Worm (Caenorhabditis elegans) whole organism, L4 larva: ENCODE data around the gene str-44.

Experiments used
- F10B5.3 ChIP-seq: sonication (generic microtip); optimal IDR thresholded peaks from 2 replicates; lab custom pipeline; 2016; ENCODE audit warnings: mild to moderate bottlenecking, missing genetic modification characterization, missing compliant biosample characterization
- F49E8.2 ChIP-seq: sonication (generic microtip); optimal IDR thresholded peaks from 2 replicates; lab custom pipeline; 2016; ENCODE audit warnings: missing compliant biosample characterization, mild to moderate bottlenecking, missing genetic modification characterization, borderline replicate concordance
- T20F7.1 ChIP-seq: fragments of 200-800 bp; sonication (Bioruptor generic); optimal IDR thresholded peaks from 2 replicates; lab custom pipeline; 2018; ENCODE audit warnings: mild to moderate bottlenecking, missing genetic modification characterization, missing compliant biosample characterization
- T26A8.4 ChIP-seq: fragments of 200-800 bp; sonication (Bioruptor generic); IDR thresholded peaks from 2 replicates; pipeline ENCODE4 v1.3.6; 2022; ENCODE audit warnings: missing genetic modification characterization, missing compliant biosample characterization
- Y48G9A.11 ChIP-seq: fragments of 200-800 bp; sonication (Bioruptor generic); IDR thresholded peaks from 2 replicates; pipeline ENCODE4 v1.3.6; 2022; ENCODE audit warnings: missing genetic modification reagents, missing genetic modification characterization, missing compliant biosample characterization
- aha-1 ChIP-seq: fragments of 150-350 bp; peaks from one replicate; lab custom pipeline; 2014; ENCODE audit warnings: missing biosample characterization, missing genetic modification characterization
- ceh-28 ChIP-seq: fragments of 150-350 bp; optimal IDR thresholded peaks from 2 replicates; lab custom pipeline; 2014; ENCODE audit warnings: missing biosample characterization, missing genetic modification reagents, missing genetic modification characterization
- ceh-32 ChIP-seq: sonication (generic microtip); optimal IDR thresholded peaks from 2 replicates; lab custom pipeline; 2016; ENCODE audit warnings: mild to moderate bottlenecking, missing genetic modification characterization, missing compliant biosample characterization; ENCODE audit not compliant: poor library complexity
- ceh-62 ChIP-seq: sonication (generic microtip); optimal IDR thresholded peaks from 2 replicates; lab custom pipeline; 2017; ENCODE audit warnings: missing biosample characterization, missing genetic modification characterization
- ceh-82 ChIP-seq: sonication (generic microtip); optimal IDR thresholded peaks from 2 replicates; lab custom pipeline; 2017; ENCODE audit warnings: missing biosample characterization, missing genetic modification characterization
- ctbp-1 ChIP-seq: fragments of 200-800 bp; sonication (Bioruptor generic); IDR thresholded peaks from 2 replicates; pipeline ENCODE4 v1.3.6; 2022; ENCODE audit warnings: missing genetic modification reagents, missing genetic modification characterization, missing compliant biosample characterization
- daf-16 ChIP-seq, 3 experiments: sonication (generic microtip); optimal IDR thresholded peaks; 2 replicates each; lab custom pipeline; 2016 to 2017; ENCODE audit warnings: missing genetic modification characterization in 3 of 3, missing genetic modification reagents in 3 of 3, mild to moderate bottlenecking in 2 of 3, missing compliant biosample characterization in 2 of 3, missing biosample characterization in 1 of 3, moderate library complexity in 1 of 3
- dmd-6 ChIP-seq: fragments of 200-800 bp; sonication (Bioruptor generic); IDR thresholded peaks from 2 replicates; pipeline ENCODE4 v1.3.6; 2022; ENCODE audit warnings: missing genetic modification reagents, missing genetic modification characterization, missing compliant biosample characterization
- dmd-8 ChIP-seq: fragments of 200-800 bp; sonication (Bioruptor generic); IDR thresholded peaks from 2 replicates; pipeline ENCODE4 v1.3.6; 2022; ENCODE audit warnings: missing genetic modification characterization, missing compliant biosample characterization
- dve-1 ChIP-seq: sonication (generic microtip); optimal IDR thresholded peaks from 2 replicates; lab custom pipeline; 2017; ENCODE audit warnings: antibody characterized with exemption, mild to moderate bottlenecking, missing genetic modification characterization, missing compliant biosample characterization; ENCODE audit not compliant: insufficient read depth
- egl-27 ChIP-seq: sonication (generic microtip); optimal IDR thresholded peaks from 3 replicates; lab custom pipeline; 2017; ENCODE audit warnings: missing biosample characterization, missing genetic modification reagents, missing genetic modification characterization
- fkh-10 ChIP-seq: fragments of 150-350 bp; optimal IDR thresholded peaks from 2 replicates; lab custom pipeline; 2014; ENCODE audit warnings: missing biosample characterization, missing genetic modification reagents, missing genetic modification characterization
- hlh-11 ChIP-seq: fragments of 200-800 bp; sonication (Bioruptor generic); optimal IDR thresholded peaks from 2 replicates; lab custom pipeline; 2018; ENCODE audit warnings: mild to moderate bottlenecking, missing genetic modification characterization, missing compliant biosample characterization
- hlh-30 ChIP-seq: sonication (generic microtip); optimal IDR thresholded peaks from 2 replicates; lab custom pipeline; 2017; ENCODE audit warnings: antibody characterized with exemption, mild to moderate bottlenecking, missing genetic modification characterization, missing compliant biosample characterization; ENCODE audit not compliant: insufficient read depth
- lir-3 ChIP-seq: sonication (generic microtip); optimal IDR thresholded peaks from 2 replicates; lab custom pipeline; 2016; ENCODE audit warnings: mild to moderate bottlenecking, missing genetic modification characterization, missing compliant biosample characterization
- mdl-1 ChIP-seq, 2 experiments: fragments of 150-350 bp in 1 of 2; sonication (generic microtip) in 1 of 2; optimal IDR thresholded peaks; 2 replicates each; lab custom pipeline; 2014 to 2017; ENCODE audit warnings: missing biosample characterization in 2 of 2, missing genetic modification characterization in 2 of 2
- mes-2 ChIP-seq: sonication (generic microtip); optimal IDR thresholded peaks from 2 replicates; lab custom pipeline; 2016; ENCODE audit warnings: missing genotype, mild to moderate bottlenecking, missing genetic modification characterization, missing compliant biosample characterization; ENCODE audit not compliant: poor library complexity, severe bottlenecking
- mxl-2 ChIP-seq: fragments of 200-800 bp; sonication (Bioruptor generic); conservative IDR thresholded peaks from 2 replicates; pipeline ENCODE4 v1.3.6; 2022; ENCODE audit warnings: missing genetic modification reagents, missing genetic modification characterization, missing compliant biosample characterization
- mxl-3 ChIP-seq: fragments of 200-800 bp; sonication (Bioruptor generic); optimal IDR thresholded peaks from 2 replicates; lab custom pipeline; 2018; ENCODE audit warnings: mild to moderate bottlenecking, missing genetic modification characterization, missing compliant biosample characterization
- nhr-10 ChIP-seq: fragments of 150-350 bp; optimal IDR thresholded peaks from 2 replicates; lab custom pipeline; 2014; ENCODE audit warnings: missing biosample characterization, missing genetic modification characterization
- nhr-111 ChIP-seq: fragments of 200-800 bp; sonication (Bioruptor generic); optimal IDR thresholded peaks from 2 replicates; lab custom pipeline; 2018; ENCODE audit warnings: mild to moderate bottlenecking, missing genetic modification characterization, missing compliant biosample characterization
- nhr-28 ChIP-seq: fragments of 150-350 bp; optimal IDR thresholded peaks from 2 replicates; lab custom pipeline; 2014; ENCODE audit warnings: missing biosample characterization, missing genetic modification characterization
- nhr-48 ChIP-seq: sonication (generic microtip); optimal IDR thresholded peaks from 2 replicates; lab custom pipeline; 2016; ENCODE audit warnings: mild to moderate bottlenecking, missing genetic modification characterization, missing compliant biosample characterization
- nhr-76 ChIP-seq: fragments of 150-350 bp; optimal IDR thresholded peaks from 2 replicates; lab custom pipeline; 2014; ENCODE audit warnings: missing biosample characterization, missing genetic modification characterization
- nhr-77 ChIP-seq: fragments of 150-350 bp; optimal IDR thresholded peaks from 2 replicates; lab custom pipeline; 2014; ENCODE audit warnings: missing biosample characterization, missing genetic modification characterization
- pha-4 ChIP-seq, 2 experiments: fragments of 150-350 bp in 1 of 2; fragments of 200-800 bp in 1 of 2; sonication (Bioruptor generic) in 1 of 2; IDR thresholded peaks in 1 of 2; optimal IDR thresholded peaks in 1 of 2; 2 replicates each; pipeline versions ENCODE4 v1.3.6 to Lab custom; 2014 to 2022; ENCODE audit warnings: missing genetic modification characterization in 2 of 2, missing genetic modification reagents in 2 of 2, missing biosample characterization in 1 of 2, missing compliant biosample characterization in 1 of 2
- pqm-1 ChIP-seq: sonication (generic microtip); optimal IDR thresholded peaks from 2 replicates; lab custom pipeline; 2017; ENCODE audit warnings: missing biosample characterization, missing genetic modification characterization
- rbr-2 ChIP-seq: sonication (generic microtip); optimal IDR thresholded peaks from 2 replicates; lab custom pipeline; 2016; ENCODE audit warnings: missing genotype, missing genetic modification characterization, missing compliant biosample characterization
- sdz-12 ChIP-seq: fragments of 200-800 bp; sonication (Bioruptor generic); optimal IDR thresholded peaks from 2 replicates; lab custom pipeline; 2018; ENCODE audit warnings: mild to moderate bottlenecking, missing genetic modification characterization, missing compliant biosample characterization
- snpc-4 ChIP-seq: fragments of 150-350 bp; optimal IDR thresholded peaks from 2 replicates; lab custom pipeline; 2014; ENCODE audit warnings: missing biosample characterization, missing genetic modification characterization
- spr-1 ChIP-seq: sonication (generic microtip); optimal IDR thresholded peaks from 2 replicates; lab custom pipeline; 2016; ENCODE audit warnings: mild to moderate bottlenecking, missing genetic modification characterization, missing compliant biosample characterization
- tag-97 ChIP-seq: fragments of 200-800 bp; sonication (Bioruptor generic); IDR thresholded peaks from 2 replicates; pipeline ENCODE4 v1.3.6; 2022; ENCODE audit warnings: missing genetic modification characterization, missing compliant biosample characterization
- tra-1 ChIP-seq: fragments of 200-800 bp; sonication (Bioruptor generic); IDR thresholded peaks from 2 replicates; pipeline ENCODE4 v1.3.6; 2022; ENCODE audit warnings: missing genetic modification reagents, missing genetic modification characterization, missing compliant biosample characterization
- unc-62 ChIP-seq, 3 experiments: fragments of 150-350 bp in 1 of 3; sonication (generic microtip); optimal IDR thresholded peaks in 2 of 3; peaks in 1 of 3; 1 replicate in 1 of 3; 2 replicates in 2 of 3; lab custom pipeline; 2014 to 2017; ENCODE audit warnings: missing biosample characterization in 3 of 3, missing genetic modification characterization in 3 of 3, missing genetic modification reagents in 3 of 3, missing genotype in 1 of 3
- ztf-7 ChIP-seq: fragments of 150-350 bp; optimal IDR thresholded peaks from 2 replicates; lab custom pipeline; 2014; ENCODE audit warnings: missing biosample characterization, missing genetic modification characterization

The str-44 gene

ce11 chrIV:7188528-7189422 lies 11.8 kb downstream of the str-44 start, which contains the start of gene srlf-7 (continued):
- TF ChIP-seq dmd-8 (no peak), ceh-32 (tag; lab: Kevin White, UChicago) (no peak), mxl-2 (no peak), spr-1 (tag; lab: Kevin White, UChicago) (no peak), sdz-12 (GFP tag; lab: Kevin White, UChicago) (no peak), fkh-10 (GFP tag; lab: Kevin White, UChicago) (peak; percentile 41)

ce11 chrIV:7190409-7190808 lies 13.4 kb downstream of the str-44 start:
- TF ChIP-seq daf-16 (GFP tag; optimal IDR thresholded peaks at IDR 0.05; lab: Kevin White, UChicago) (peak in 1 of 2 experiments; percentile 36), daf-16 (tag; optimal IDR thresholded peaks at IDR 0.05; lab: Kevin White, UChicago) (peak; percentile 91), dve-1 (tag; lab: Kevin White, UChicago) (peak; percentile 89), nhr-76 (tag; lab: Kevin White, UChicago) (no peak), nhr-28 (tag; lab: Kevin White, UChicago) (peak; percentile 95), F49E8.2 (tag; lab: Kevin White, UChicago) (no peak), nhr-10 (tag; lab: Kevin White, UChicago) (peak; percentile 10), mdl-1 (tag; optimal IDR thresholded peaks at IDR 0.05; lab: Kevin White, UChicago) (peak in 1 of 2 experiments; percentile 20), aha-1 (tag; lab: Kevin White, UChicago) (peak; percentile 80), dmd-6 (GFP tag; lab: Robert Waterston, UW) (peak; percentile 89), hlh-30 (tag; lab: Kevin White, UChicago) (peak; percentile 67), hlh-11 (peak; percentile 81), nhr-111 (GFP tag; lab: Kevin White, UChicago) (no peak), snpc-4 (tag; lab: Kevin White, UChicago) (no peak), nhr-77 (tag; lab: Kevin White, UChicago) (peak; percentile 91), unc-62 (GFP tag; optimal IDR thresholded peaks at IDR 0.05 in 1 of 2; lab: Kevin White, UChicago) (peak in 1 of 2 experiments; percentile 28), unc-62 (tag; optimal IDR thresholded peaks at IDR 0.05; lab: Kevin White, UChicago) (no peak), pqm-1 (tag; lab: Kevin White, UChicago) (peak; percentile 93), tag-97 (GFP tag; lab: Robert Waterston, UW) (no peak), nhr-48 (tag; lab: Kevin White, UChicago) (peak; percentile 72), T20F7.1 (peak; percentile 63)

ce11 chrIV:7191745-7192144 lies 14.8 kb downstream of the str-44 start, which contains the start of gene R13A1.5:
Gene R13A1.5, minus strand, starts transcription at chrIV:7191845.
- TF ChIP-seq fkh-10 (GFP tag; lab: Kevin White, UChicago) = no peak

ce11 chrIV:7195734-7196133 lies 18.7 kb downstream of the str-44 start, which contains the start of gene best-16:
Gene best-16, minus strand, starts transcription at chrIV:7195834.
- TF ChIP-seq ztf-7 (tag; lab: Kevin White, UChicago) = no peak
- no peak for TF ChIP-seq ceh-62 (tag; lab: Kevin White, UChicago)
- no peak for TF ChIP-seq egl-27 (tag; lab: Kevin White, UChicago)
- no peak for TF ChIP-seq mes-2 (tag; lab: Kevin White, UChicago)
- no peak for TF ChIP-seq pha-4 (GFP tag; IDR thresholded peaks at IDR 0.05; lab: Robert Waterston, UW)
- TF ChIP-seq pha-4 (tag; optimal IDR thresholded peaks at IDR 0.05; lab: Kevin White, UChicago) = no peak
- TF ChIP-seq T26A8.4 (GFP tag; lab: Robert Waterston, UW) = no peak
- TF ChIP-seq dmd-8 = no peak
- TF ChIP-seq tra-1 (GFP tag; lab: Robert Waterston, UW) = no peak
- TF ChIP-seq Y48G9A.11 (GFP tag; lab: Robert Waterston, UW) = no peak
- TF ChIP-seq ceh-82 (tag; lab: Kevin White, UChicago) = no peak
- TF ChIP-seq dmd-6 (GFP tag; lab: Robert Waterston, UW) = no peak
- no peak for TF ChIP-seq rbr-2 (tag; lab: Kevin White, UChicago)
- no peak for TF ChIP-seq lir-3 (tag; lab: Kevin White, UChicago)
- no peak for TF ChIP-seq mxl-3 (GFP tag; lab: Kevin White, UChicago)
- TF ChIP-seq ctbp-1 (GFP tag; lab: Robert Waterston, UW) = no peak
- TF ChIP-seq ceh-28 (tag; lab: Kevin White, UChicago) = no peak
- no peak for TF ChIP-seq F10B5.3 (tag; lab: Kevin White, UChicago)
